Fruit fly (Drosophila melanogaster): ENCODE measurements around the gene CG31266.

The CG31266 gene

dm6 chr3R:17149080-17149746 is 16.8 kb downstream of the CG31266 start, which contains the start of the genes m-cup and Det (continued):
- TF ChIP-seq CG4730 (GFP tag; IDR thresholded peaks at IDR 0.05): no peak
- no peak for TF ChIP-seq CG3281 (GFP tag; optimal IDR thresholded peaks at IDR 0.05)
- no peak for TF ChIP-seq CG10431 (GFP tag; optimal IDR thresholded peaks at IDR 0.05)
- no peak for TF ChIP-seq CG17385 (GFP tag; optimal IDR thresholded peaks at IDR 0.05)
- TF ChIP-seq E2f1 (GFP tag; IDR thresholded peaks at IDR 0.05): no peak
- no peak for TF ChIP-seq cwo (GFP tag; optimal IDR thresholded peaks at IDR 0.05)
- peak; percentile 17 for TF ChIP-seq CG2120 (GFP tag; optimal IDR thresholded peaks at IDR 0.05)
- TF ChIP-seq CG18619 (GFP tag; optimal IDR thresholded peaks at IDR 0.05): no peak
- TF ChIP-seq Aef1 (GFP tag; IDR thresholded peaks at IDR 0.05): peak; percentile 15; the same call in 1 of the 3 replicates
- no peak for TF ChIP-seq CG8281 (tag; optimal IDR thresholded peaks at IDR 0.05)
- TF ChIP-seq CG6813 (GFP tag; optimal IDR thresholded peaks at IDR 0.05): no peak
- TF ChIP-seq hbn (GFP tag; IDR thresholded peaks at IDR 0.05; ENCODE audit: partially characterized antibody): peak; percentile 51; the same call in 1 of the 2 replicates
- no peak for TF ChIP-seq Xbp1 (GFP tag; optimal IDR thresholded peaks at IDR 0.05)
- no peak for TF ChIP-seq CG7839 (tag; optimal IDR thresholded peaks at IDR 0.05)
- no peak for TF ChIP-seq CG12942 (GFP tag; optimal IDR thresholded peaks at IDR 0.05)
- no peak for TF ChIP-seq Ssrp (tag; optimal IDR thresholded peaks at IDR 0.05)
- no peak for TF ChIP-seq kni (GFP tag; optimal IDR thresholded peaks at IDR 0.05)
- no peak for TF ChIP-seq CG3726 (GFP tag; IDR thresholded peaks at IDR 0.05)
- no peak for TF ChIP-seq ac (GFP tag; optimal IDR thresholded peaks at IDR 0.05)
- peak; percentile 75 for TF ChIP-seq MESR4 (GFP tag; optimal IDR thresholded peaks at IDR 0.05)
- no peak for TF ChIP-seq Sox102F (GFP tag; optimal IDR thresholded peaks at IDR 0.05)
- TF ChIP-seq CTCF (GFP tag; optimal IDR thresholded peaks at IDR 0.05): peak; percentile 30
- TF ChIP-seq CG14965 (GFP tag; optimal IDR thresholded peaks at IDR 0.05; ENCODE audit: borderline replicate concordance): no peak
- TF ChIP-seq Hey (tag; optimal IDR thresholded peaks at IDR 0.05): no peak
- TF ChIP-seq h (optimal IDR thresholded peaks at IDR 0.05): no peak
- no peak for TF ChIP-seq CG12299 (tag; optimal IDR thresholded peaks at IDR 0.05)
- no peak for TF ChIP-seq caup (GFP tag; optimal IDR thresholded peaks at IDR 0.05; ENCODE audit: severe bottlenecking)
- peak; percentile 88 for TF ChIP-seq sens (GFP tag)
- TF ChIP-seq sqz (GFP tag; optimal IDR thresholded peaks at IDR 0.05): no peak
- TF ChIP-seq CG12391 (tag; optimal IDR thresholded peaks at IDR 0.05): peak; percentile 27
- no peak for TF ChIP-seq dmrt99B (tag; optimal IDR thresholded peaks at IDR 0.05)
- no peak for TF ChIP-seq CG10274 (GFP tag; optimal IDR thresholded peaks at IDR 0.05)
- TF ChIP-seq CG3995 (GFP tag; optimal IDR thresholded peaks at IDR 0.05): peak; percentile 49
- no peak for TF ChIP-seq Oli (tag; optimal IDR thresholded peaks at IDR 0.05)
- no peak for TF ChIP-seq CG2889 (GFP tag; IDR thresholded peaks at IDR 0.05)
- TF ChIP-seq slp2 (GFP tag; optimal IDR thresholded peaks at IDR 0.05): no peak
- no peak for TF ChIP-seq gcm2 (GFP tag; optimal IDR thresholded peaks at IDR 0.05)
- no peak for TF ChIP-seq Hsf (GFP tag; optimal IDR thresholded peaks at IDR 0.05)
- TF ChIP-seq CG13894 (tag; optimal IDR thresholded peaks at IDR 0.05): no peak
- no peak for TF ChIP-seq pros (GFP tag; optimal IDR thresholded peaks at IDR 0.05)
- no peak for TF ChIP-seq dmrt11E (tag; optimal IDR thresholded peaks at IDR 0.05)
- TF ChIP-seq CG1529 (GFP tag; optimal IDR thresholded peaks at IDR 0.05): no peak
- no peak for TF ChIP-seq Abd-B (GFP tag; optimal IDR thresholded peaks at IDR 0.05)
- no peak for TF ChIP-seq CG15269 (tag; optimal IDR thresholded peaks at IDR 0.05)
- no peak for TF ChIP-seq CG13296 (GFP tag; optimal IDR thresholded peaks at IDR 0.05)
- TF ChIP-seq tx (GFP tag; optimal IDR thresholded peaks at IDR 0.05): no peak
- peak; percentile 61; the same call in 2 of the 3 replicates for TF ChIP-seq CG6791 (GFP tag; IDR thresholded peaks at IDR 0.05; ENCODE audit: partially characterized antibody)
- no peak for TF ChIP-seq en (GFP tag; optimal IDR thresholded peaks at IDR 0.05)
- peak; percentile 86 for TF ChIP-seq CG2116 (GFP tag; optimal IDR thresholded peaks at IDR 0.05)
- no peak for TF ChIP-seq grau (tag; optimal IDR thresholded peaks at IDR 0.05)
